Fruit fly (Drosophila melanogaster) whole organism: Measurements from ENCODE around the gene CG31709.

Experiments
- CG8478 ChIP-seq: fragments of >200 bp; optimal IDR thresholded peaks from 2 replicates; lab custom pipeline; 2018; ENCODE audit warnings: inconsistent platforms
- Dll ChIP-seq: fragments of >200 bp; optimal IDR thresholded peaks from 2 replicates; lab custom pipeline; 2017
- EcR ChIP-seq, 2 experiments: fragments of >200 bp; optimal IDR thresholded peaks; 2 replicates each; lab custom pipeline; 2017; ENCODE audit warnings: missing biosample characterization in 2 of 2, missing genetic modification characterization in 2 of 2, missing genetic modification reagents in 2 of 2
- pan ChIP-seq: fragments of >200 bp; optimal IDR thresholded peaks from 2 replicates; lab custom pipeline; 2017
- psq ChIP-seq: fragments of >200 bp; optimal IDR thresholded peaks from 2 replicates; lab custom pipeline; 2017
- usp ChIP-seq: fragments of >200 bp; optimal IDR thresholded peaks from 2 replicates; lab custom pipeline; 2017; ENCODE audit warnings: missing biosample characterization, missing genetic modification characterization, mixed read lengths

CG31709 gene

DNA sequence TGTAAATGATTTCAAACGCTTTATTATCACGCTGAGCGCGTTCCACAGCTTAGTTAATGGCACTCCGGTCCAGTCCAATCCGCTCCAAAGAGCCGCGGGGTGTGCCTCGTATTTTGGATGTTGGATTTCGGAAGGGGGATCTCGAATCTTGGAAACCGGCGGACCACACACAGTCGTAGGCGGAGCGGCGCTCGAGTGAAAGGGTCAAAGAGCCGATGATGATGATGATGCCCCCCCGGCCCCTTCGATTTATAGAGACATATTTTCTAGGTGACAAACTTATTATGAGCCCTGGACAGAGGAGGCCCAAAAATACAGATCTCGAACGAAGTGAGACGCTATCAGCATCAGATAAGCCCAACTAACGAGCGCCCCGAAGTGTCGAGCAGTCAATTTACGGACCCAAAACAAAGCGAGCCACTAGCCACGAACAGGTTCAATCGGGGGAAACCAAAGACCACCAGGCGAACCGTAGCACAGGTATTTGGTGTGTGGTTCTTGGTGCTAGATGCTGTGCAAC lies 30.0 kb upstream of the CG31709 start:
- TF ChIP-seq psq (no peak), usp (GFP tag; lab: Kevin White, UChicago) (no peak), CG8478 (no peak), Dll (lab: Kevin White, UChicago) (no peak), EcR (GFP tag; optimal IDR thresholded peaks at IDR 0.05; lab: Kevin White, UChicago) (no peak), pan (no peak)

DNA sequence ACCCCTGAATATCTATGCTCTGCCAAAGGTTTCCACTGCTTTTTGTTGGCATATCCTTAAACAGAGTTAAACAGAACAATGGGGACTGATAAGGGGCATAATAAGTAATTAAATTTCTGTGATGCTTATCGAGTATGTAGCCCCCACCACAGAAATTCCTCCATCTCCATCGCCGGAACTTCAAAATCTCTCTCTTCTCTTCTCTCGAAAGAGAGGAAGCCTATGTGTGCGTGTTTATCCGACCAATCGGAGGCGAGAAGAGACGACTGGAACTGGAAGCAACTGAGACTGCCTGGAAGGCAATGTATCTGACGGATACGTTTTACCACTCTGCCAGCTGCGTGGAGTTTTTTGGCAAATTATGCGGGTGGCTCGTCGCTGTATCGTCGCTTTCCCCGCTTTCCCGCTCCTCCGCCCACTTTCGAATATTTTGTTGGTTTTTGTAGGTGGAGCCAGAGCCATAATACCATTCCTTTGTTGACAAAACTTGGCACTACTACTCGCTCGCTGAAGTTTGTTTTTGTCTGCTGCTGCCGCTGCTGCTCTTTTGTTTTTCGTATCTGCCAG lies 28.6 kb upstream of the CG31709 start, which contains the start of gene gcm2:
Gene gcm2 (plus strand): TSS at position 566 of the 567 bp plus-strand sequence.
- TF ChIP-seq EcR (GFP tag; optimal IDR thresholded peaks at IDR 0.05; lab: Kevin White, UChicago), result no peak
- TF ChIP-seq psq, result no peak
- no peak for TF ChIP-seq Dll (lab: Kevin White, UChicago)
- TF ChIP-seq CG8478, result no peak
- TF ChIP-seq usp (GFP tag; lab: Kevin White, UChicago), result no peak
- TF ChIP-seq pan, result no peak

dm6 chr2L:9602103-9602502 lies 22.7 kb upstream of the CG31709 start:
- TF ChIP-seq CG8478, result no peak
- no peak for TF ChIP-seq usp (GFP tag; lab: Kevin White, UChicago)
- no peak for TF ChIP-seq EcR (GFP tag; optimal IDR thresholded peaks at IDR 0.05; lab: Kevin White, UChicago)

dm6 chr2L:9601220-9601619 lies 21.8 kb upstream of the CG31709 start:
- TF ChIP-seq psq (no peak), Dll (lab: Kevin White, UChicago) (no peak)

DNA sequence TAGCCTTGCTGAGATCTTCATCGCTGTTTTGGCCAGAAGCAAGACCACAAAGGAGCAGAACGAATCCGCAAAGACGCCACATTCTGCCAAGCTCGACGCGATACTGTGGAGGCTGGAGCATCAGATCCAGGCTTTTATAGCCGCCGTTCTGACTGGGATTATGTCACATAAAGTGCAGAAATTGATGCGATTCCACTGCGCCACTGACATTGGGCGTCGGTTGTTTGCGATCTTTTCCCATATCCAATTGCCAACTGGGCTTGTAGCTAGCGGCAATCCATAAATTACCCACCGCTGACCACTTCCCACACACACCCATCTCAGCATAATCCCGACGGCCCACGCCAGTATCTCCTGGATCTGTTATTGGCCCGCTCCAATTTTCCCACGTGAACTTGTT lies 21.3 kb upstream of the CG31709 start, which contains the start of gene CG4382:
Gene CG4382 (minus strand): TSS at position 101 of the 400 bp plus-strand sequence.
- TF ChIP-seq pan, result no peak
- no peak for TF ChIP-seq psq
- no peak for TF ChIP-seq usp (GFP tag; lab: Kevin White, UChicago)
- TF ChIP-seq Dll (lab: Kevin White, UChicago), result no peak

dm6 chr2L:9598390-9598789 lies 19.0 kb upstream of the CG31709 start:
- no peak for TF ChIP-seq CG8478
- no peak for TF ChIP-seq Dll (lab: Kevin White, UChicago)
- no peak for TF ChIP-seq psq
- no peak for TF ChIP-seq EcR (GFP tag; optimal IDR thresholded peaks at IDR 0.05; lab: Kevin White, UChicago)
- no peak for TF ChIP-seq usp (GFP tag; lab: Kevin White, UChicago)
- TF ChIP-seq pan, result no peak

DNA sequence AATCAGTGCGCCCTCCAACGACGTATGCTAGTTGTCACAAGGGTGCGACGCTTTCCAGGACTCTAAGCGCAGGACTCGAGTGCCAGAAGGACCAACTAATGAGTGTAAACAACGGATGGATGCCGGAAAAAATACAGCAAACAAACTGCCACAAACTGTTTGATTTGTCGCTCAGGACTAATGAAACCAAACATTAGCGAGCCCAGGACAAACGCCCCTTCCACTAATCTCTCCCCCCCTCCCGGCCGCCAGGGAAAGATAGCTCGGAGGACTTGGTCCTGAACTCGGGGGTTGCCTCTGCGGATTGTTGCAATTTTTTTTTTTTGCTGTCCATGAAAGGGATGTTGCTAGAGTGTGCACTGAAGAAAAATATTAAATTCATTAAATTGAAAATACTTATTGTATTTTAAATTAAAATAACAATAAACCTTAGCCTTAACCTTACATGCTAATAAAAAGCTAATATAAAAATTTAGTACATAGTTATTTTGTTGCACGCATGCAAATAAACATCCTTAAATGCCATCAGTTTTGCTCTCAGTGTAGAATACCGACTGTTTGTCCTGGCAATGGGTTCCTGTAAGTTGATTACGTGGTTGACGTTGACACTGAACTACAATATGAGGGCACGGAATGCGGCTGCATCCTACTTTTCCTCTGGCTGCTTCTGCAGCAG lies 15.3 kb upstream of the CG31709 start:
- TF ChIP-seq Dll (lab: Kevin White, UChicago), result no peak
- TF ChIP-seq CG8478, result no peak
- no peak for TF ChIP-seq psq
- TF ChIP-seq EcR (GFP tag; optimal IDR thresholded peaks at IDR 0.05; lab: Kevin White, UChicago), result no peak
- no peak for TF ChIP-seq pan
- TF ChIP-seq usp (GFP tag; lab: Kevin White, UChicago), result no peak

DNA sequence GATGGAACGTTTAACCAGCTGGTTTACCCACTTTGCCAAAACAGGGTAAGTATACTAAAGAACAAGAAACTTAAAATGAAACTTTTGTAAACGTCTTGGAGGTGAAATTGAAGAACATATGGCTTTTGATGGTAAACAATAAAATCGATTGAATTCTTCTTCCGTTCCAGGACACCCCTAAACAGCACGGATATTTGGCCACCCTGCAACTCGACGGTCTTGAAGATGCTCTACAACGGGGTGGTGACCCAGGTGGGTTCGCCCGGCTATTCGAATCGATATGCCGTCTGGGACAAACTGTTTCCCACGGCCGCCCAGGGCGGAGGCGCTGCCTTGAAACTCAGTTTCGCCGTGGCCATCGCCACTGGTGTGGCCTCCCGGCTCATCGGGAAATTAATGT lies 11.7 kb upstream of the CG31709 start:
- TF ChIP-seq CG8478 (no peak), usp (GFP tag; lab: Kevin White, UChicago) (no peak), Dll (lab: Kevin White, UChicago) (no peak), psq (no peak), EcR (GFP tag; optimal IDR thresholded peaks at IDR 0.05; lab: Kevin White, UChicago) (no peak), pan (no peak)

DNA sequence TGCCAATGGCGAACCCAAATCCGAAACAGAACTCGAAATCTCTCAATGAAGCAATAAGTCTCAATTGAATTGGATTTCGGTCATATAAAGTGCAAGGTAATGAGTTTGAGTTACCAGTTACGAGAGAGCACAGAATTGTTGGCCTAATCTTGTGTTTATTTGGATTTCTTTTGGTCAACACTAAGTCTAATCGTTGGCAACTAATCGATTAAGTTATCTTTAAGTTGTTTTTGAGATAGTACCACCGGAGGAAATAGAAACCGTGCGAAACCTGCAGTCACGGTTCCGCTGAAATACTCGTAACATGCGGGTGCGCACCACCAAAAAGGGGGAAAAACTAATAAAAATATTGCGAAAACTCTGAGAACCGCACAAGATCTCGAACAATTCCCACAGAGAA lies 9.7 kb upstream of the CG31709 start, which contains the start of gene CG3841:
Gene CG3841 (plus strand): TSS at position 301 of the 400 bp plus-strand sequence.
- TF ChIP-seq Dll (lab: Kevin White, UChicago), result no peak
- TF ChIP-seq CG8478, result no peak
- TF ChIP-seq pan, result no peak
- no peak for TF ChIP-seq usp (GFP tag; lab: Kevin White, UChicago)
- TF ChIP-seq EcR (GFP tag; optimal IDR thresholded peaks at IDR 0.05; lab: Kevin White, UChicago), result no peak
- TF ChIP-seq psq, result no peak

DNA sequence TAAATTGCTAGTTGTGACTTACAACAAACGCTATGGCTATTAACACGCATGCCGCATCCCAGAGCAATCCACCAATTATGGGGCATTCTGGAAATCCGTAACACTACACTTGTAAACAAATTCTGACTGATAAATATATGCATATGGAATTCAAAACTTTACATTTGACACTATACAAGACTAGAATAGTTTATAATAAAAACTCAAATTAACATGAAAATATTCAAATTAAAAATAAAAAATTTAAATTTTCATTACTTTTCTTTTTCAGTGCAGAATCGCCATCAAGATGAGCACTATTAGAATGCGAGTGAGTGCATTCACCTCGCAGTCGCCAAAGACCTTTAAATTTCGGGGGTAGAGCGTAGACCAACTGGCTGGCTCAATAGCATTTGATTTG lies 6.5 kb upstream of the CG31709 start:
- TF ChIP-seq psq (no peak), Dll (lab: Kevin White, UChicago) (no peak), pan (no peak), EcR (GFP tag; optimal IDR thresholded peaks at IDR 0.05; lab: Kevin White, UChicago) (no peak), CG8478 (no peak), usp (GFP tag; lab: Kevin White, UChicago) (no peak)

dm6 chr2L:9584098-9584703 lies 4.8 kb upstream of the CG31709 start:
- TF ChIP-seq psq (no peak), Dll (lab: Kevin White, UChicago) (no peak), EcR (GFP tag; optimal IDR thresholded peaks at IDR 0.05; lab: Kevin White, UChicago) (no peak), usp (GFP tag; lab: Kevin White, UChicago) (no peak), CG8478 (no peak), pan (no peak)

DNA sequence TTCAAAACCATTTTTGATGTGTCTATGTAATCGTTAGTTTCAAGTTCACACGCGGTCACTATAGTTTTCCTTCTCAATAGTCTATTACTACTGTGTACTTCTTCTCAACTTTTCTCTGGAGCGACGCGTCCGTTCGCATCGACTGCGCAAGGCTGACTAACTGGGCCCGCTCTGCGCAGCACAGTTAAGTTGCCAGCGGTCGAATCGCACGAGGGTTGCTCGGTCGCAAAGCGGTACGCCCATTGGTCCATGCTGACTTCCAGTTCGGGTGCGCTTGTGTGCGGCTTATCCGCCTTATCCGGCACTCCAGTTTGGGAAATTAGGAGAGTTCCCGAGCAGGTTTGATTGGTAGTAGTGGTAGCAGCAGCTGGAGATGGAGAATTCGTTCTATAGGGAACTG lies 2.1 kb upstream of the CG31709 start, which contains the start of gene gcm:
Gene gcm (minus strand): TSS at position 164 of the 400 bp plus-strand sequence.
- TF ChIP-seq pan (no peak), psq (no peak), EcR (GFP tag; optimal IDR thresholded peaks at IDR 0.05; lab: Kevin White, UChicago) (no peak), Dll (lab: Kevin White, UChicago) (no peak), CG8478 (no peak), usp (GFP tag; lab: Kevin White, UChicago) (no peak)
